Worm (Caenorhabditis elegans) whole organism, young adult: ENCODE measurements around the gene C18B2.5.

Source experiments
- T26A5.8 ChIP-seq: sonication (generic microtip); optimal IDR thresholded peaks from 2 replicates; lab custom pipeline; 2016; ENCODE audit warnings: missing genetic modification characterization, missing compliant biosample characterization
- Y56A3A.18 ChIP-seq: fragments of 200-800 bp; sonication (Bioruptor generic); IDR thresholded peaks from 2 replicates; pipeline ENCODE4 v1.3.6; 2022; ENCODE audit warnings: missing genetic modification reagents, missing genetic modification characterization, missing compliant biosample characterization
- ama-1 ChIP-seq, 3 experiments: fragments of 150-350 bp in 1 of 3; sonication (generic microtip) in 2 of 3; optimal IDR thresholded peaks; 2 replicates each; lab custom pipeline; 2014 to 2018; ENCODE audit warnings: missing biosample characterization in 2 of 3, missing genetic modification characterization in 2 of 3, missing genetic modification reagents in 2 of 3
- atf-7 ChIP-seq: sonication (generic microtip); optimal IDR thresholded peaks from 2 replicates; lab custom pipeline; 2017; ENCODE audit warnings: mild to moderate bottlenecking, missing genetic modification characterization, missing compliant biosample characterization
- hmg-1.2 ChIP-seq: fragments of 200-800 bp; sonication (Bioruptor generic); IDR thresholded peaks from 2 replicates; pipeline ENCODE4 v1.3.6; 2022; ENCODE audit warnings: missing genetic modification reagents, missing genetic modification characterization, missing compliant biosample characterization
- let-607 ChIP-seq, 2 experiments: fragments of 200-800 bp in 1 of 2; sonication (Bioruptor generic) in 1 of 2; sonication (generic microtip) in 1 of 2; optimal IDR thresholded peaks; 2 replicates each; lab custom pipeline; 2016 to 2018; ENCODE audit warnings: mild to moderate bottlenecking in 2 of 2, missing compliant biosample characterization in 2 of 2, missing genetic modification characterization in 2 of 2, moderate library complexity in 2 of 2, missing genotype in 1 of 2
- rpc-1 ChIP-seq, 2 experiments: fragments of 150-350 bp in 1 of 2; sonication (generic microtip) in 1 of 2; optimal IDR thresholded peaks; 2 replicates each; lab custom pipeline; 2014 to 2018; ENCODE audit warnings: missing biosample characterization in 1 of 2, missing genetic modification characterization in 1 of 2, missing genetic modification reagents in 1 of 2, missing genotype in 1 of 2
- snpc-1.3 ChIP-seq: sonication (generic microtip); optimal IDR thresholded peaks from 2 replicates; lab custom pipeline; 2017; ENCODE audit warnings: missing genetic modification characterization, mild to moderate bottlenecking, missing compliant biosample characterization, antibody characterized with exemption, moderate library complexity, missing genotype, missing genetic modification reagents; ENCODE audit not compliant: insufficient read depth
- snpc-4 ChIP-seq, 5 experiments: fragments of 150-350 bp in 1 of 5; sonication (generic microtip) in 4 of 5; optimal IDR thresholded peaks; 2 replicates each; lab custom pipeline; 2014 to 2018; ENCODE audit warnings: missing genetic modification characterization in 5 of 5, missing biosample characterization in 3 of 5, antibody characterized with exemption in 2 of 5, mild to moderate bottlenecking in 2 of 5, missing compliant biosample characterization in 2 of 5, missing genotype in 2 of 5, moderate library complexity in 2 of 5, missing genetic modification reagents in 1 of 5

ce11 chrX:3631550-3631949 lies 20.7 kb upstream of the C18B2.5 start:
- no peak for TF ChIP-seq T26A5.8 (tag; lab: Kevin White, UChicago)
- no peak for TF ChIP-seq hmg-1.2 (GFP tag; lab: Robert Waterston, UW)
- TF ChIP-seq snpc-1.3 (tag; lab: Kevin White, UChicago) = no peak
- TF ChIP-seq let-607 (tag; optimal IDR thresholded peaks at IDR 0.05; lab: Kevin White, UChicago) = no peak
- no peak for TF ChIP-seq atf-7 (tag; lab: Kevin White, UChicago)
- no peak for TF ChIP-seq rpc-1 (optimal IDR thresholded peaks at IDR 0.05; lab: Kevin White, UChicago)
- no peak for TF ChIP-seq rpc-1 (tag; optimal IDR thresholded peaks at IDR 0.05; lab: Kevin White, UChicago)
- TF ChIP-seq Y56A3A.18 (GFP tag; lab: Robert Waterston, UW) = no peak
- TF ChIP-seq ama-1 (optimal IDR thresholded peaks at IDR 0.05; lab: Kevin White, UChicago) = no peak
- no peak for TF ChIP-seq ama-1 (GFP tag; optimal IDR thresholded peaks at IDR 0.05; lab: Kevin White, UChicago)
- TF ChIP-seq snpc-4 (GFP tag; optimal IDR thresholded peaks at IDR 0.05; lab: Kevin White, UChicago) = no peak
- TF ChIP-seq snpc-4 (tag; optimal IDR thresholded peaks at IDR 0.05; lab: Kevin White, UChicago) = no peak
